Fruit fly (Drosophila melanogaster): ENCODE results near the gene CG31407.

CG31407 gene

DNA sequence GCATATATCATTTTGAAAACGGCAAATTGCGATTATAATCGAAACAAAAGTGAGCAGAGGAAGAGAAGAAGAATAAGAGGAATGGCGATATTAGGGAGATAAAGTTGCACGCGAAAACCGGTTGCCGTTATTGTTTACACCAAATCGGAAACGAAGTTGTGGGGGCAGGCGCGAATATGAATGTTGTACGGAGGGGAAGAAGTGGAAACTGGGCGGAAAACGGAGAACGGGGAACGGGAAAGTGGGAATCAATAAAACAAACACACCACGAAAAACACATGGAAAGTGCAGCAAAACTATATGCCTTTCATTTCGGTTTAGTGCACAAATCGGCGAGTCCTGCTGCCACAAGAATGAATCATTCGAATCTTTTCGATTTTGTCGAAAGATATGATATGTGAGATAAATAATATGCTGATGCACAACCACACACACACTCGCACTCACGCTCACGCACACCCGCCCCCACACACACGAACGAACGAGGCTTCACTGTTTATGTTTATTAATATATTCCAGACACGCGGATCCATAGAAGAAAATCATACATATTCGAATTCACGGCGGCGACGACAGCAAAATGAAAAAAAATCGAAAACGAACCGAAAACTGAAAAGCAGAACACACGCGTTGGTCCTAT is 17.2 kb upstream of the CG31407 start:
- TF ChIP-seq fd85E (GFP tag; optimal IDR thresholded peaks at IDR 0.05): no peak
- TF ChIP-seq CG11762 (GFP tag; optimal IDR thresholded peaks at IDR 0.05; ENCODE audit: insufficient read depth): no peak
- no peak for TF ChIP-seq CG15336 (GFP tag; IDR thresholded peaks at IDR 0.05)
- no peak for TF ChIP-seq svp (GFP tag)
- TF ChIP-seq CG8319 (GFP tag; optimal IDR thresholded peaks at IDR 0.05): no peak
- peak; percentile 11; the same call in 1 of the 3 replicates for TF ChIP-seq CG6163 (GFP tag; IDR thresholded peaks at IDR 0.05)
- peak; percentile 9 for TF ChIP-seq esn (GFP tag; optimal IDR thresholded peaks at IDR 0.05)
- TF ChIP-seq fkh (GFP tag; optimal IDR thresholded peaks at IDR 0.05): peak; percentile 22
- no peak for TF ChIP-seq CG16779 (tag; optimal IDR thresholded peaks at IDR 0.05)
- TF ChIP-seq pdm3 (GFP tag; optimal IDR thresholded peaks at IDR 0.05): no peak
- TF ChIP-seq Hr38 (GFP tag; optimal IDR thresholded peaks at IDR 0.05): no peak
- no peak for TF ChIP-seq net (GFP tag; optimal IDR thresholded peaks at IDR 0.05)
- no peak for TF ChIP-seq Ets21C (GFP tag; optimal IDR thresholded peaks at IDR 0.05)
- TF ChIP-seq Hr4 (GFP tag; optimal IDR thresholded peaks at IDR 0.05): no peak
- TF ChIP-seq CG10631 (GFP tag; optimal IDR thresholded peaks at IDR 0.05): no peak
- TF ChIP-seq CG1621 (tag; optimal IDR thresholded peaks at IDR 0.05): no peak
- TF ChIP-seq lz (GFP tag; optimal IDR thresholded peaks at IDR 0.05): no peak
- TF ChIP-seq CG6276 (GFP tag; optimal IDR thresholded peaks at IDR 0.05): no peak

DNA sequence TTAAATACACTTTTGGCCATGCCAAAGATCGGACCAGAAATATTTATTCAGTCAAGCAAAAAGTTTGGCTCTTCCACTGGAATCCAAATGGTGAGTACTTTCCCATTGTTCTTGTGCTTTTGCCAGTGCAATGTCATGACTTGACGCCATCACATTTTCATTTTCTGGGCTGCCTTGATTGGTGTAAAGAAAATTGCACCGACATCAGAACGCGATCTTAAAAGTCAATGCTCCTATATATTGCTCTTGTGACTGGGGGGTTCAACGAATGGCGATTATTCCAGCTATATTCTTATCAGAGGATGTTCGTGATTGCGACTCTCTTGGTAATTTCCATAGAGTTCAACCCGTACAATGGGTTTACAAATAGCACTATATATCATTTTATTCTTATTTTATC is 15.6 kb upstream of the CG31407 start:
- TF ChIP-seq svp (GFP tag) (peak; percentile 97), vri (GFP tag; optimal IDR thresholded peaks at IDR 0.05) (peak; percentile 59), CG6792 (GFP tag; optimal IDR thresholded peaks at IDR 0.05) (no peak), Eip93F (GFP tag; optimal IDR thresholded peaks at IDR 0.05) (peak; percentile 60)

DNA sequence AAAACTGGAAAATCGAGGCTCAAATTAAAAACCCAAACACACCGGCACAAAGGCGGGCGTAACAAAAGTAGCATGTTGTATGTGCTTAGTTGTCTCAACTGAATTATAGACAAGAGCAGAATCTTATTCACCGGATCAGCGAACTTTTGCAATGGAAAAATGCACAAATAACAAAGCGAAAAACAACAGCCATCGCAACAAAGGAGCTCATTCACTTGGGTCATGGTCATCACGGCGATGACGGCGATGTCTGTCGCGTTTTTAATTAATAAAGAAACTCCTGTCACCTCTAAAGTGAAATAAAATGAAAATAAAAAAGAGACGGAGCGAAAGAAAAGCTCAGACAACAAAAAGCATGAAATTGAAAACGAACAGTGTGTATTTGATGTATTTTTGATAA is 14.2 kb upstream of the CG31407 start:
- TF ChIP-seq svp (GFP tag) (peak; percentile 8), Hr38 (GFP tag; optimal IDR thresholded peaks at IDR 0.05) (no peak), CG3032 (tag; optimal IDR thresholded peaks at IDR 0.05) (no peak), Eip93F (GFP tag; optimal IDR thresholded peaks at IDR 0.05) (peak; percentile 27), Sox14 (GFP tag; optimal IDR thresholded peaks at IDR 0.05) (peak; percentile 66)

DNA sequence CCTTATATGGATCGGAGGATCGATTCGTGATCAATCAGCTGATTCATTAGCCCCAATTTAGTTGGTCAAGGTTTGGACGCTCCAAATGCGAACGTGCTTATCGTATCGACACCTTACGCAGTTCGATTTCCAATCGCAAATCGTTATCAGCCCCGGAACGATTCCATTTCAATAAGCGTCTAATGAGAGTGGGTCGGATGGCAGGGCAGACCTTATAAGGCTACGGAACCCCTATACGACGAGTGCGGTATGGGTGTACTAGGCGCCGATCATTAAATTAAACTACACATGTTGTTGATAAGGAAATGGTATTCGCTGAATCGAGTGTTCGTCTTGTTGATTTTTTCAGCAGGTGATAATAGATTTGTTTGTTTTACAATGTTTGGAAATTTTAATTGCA is 10.8 kb upstream of the CG31407 start:
- TF ChIP-seq fkh (GFP tag; optimal IDR thresholded peaks at IDR 0.05) (peak; percentile 14), Met (GFP tag; optimal IDR thresholded peaks at IDR 0.05) (no peak), Ets96B (tag; optimal IDR thresholded peaks at IDR 0.05) (no peak), CG6163 (GFP tag; IDR thresholded peaks at IDR 0.05) (no peak), eg (GFP tag; IDR thresholded peaks at IDR 0.05) (no peak), CG7368 (GFP tag; optimal IDR thresholded peaks at IDR 0.05) (no peak), CG10631 (GFP tag; optimal IDR thresholded peaks at IDR 0.05) (no peak), Sox102F (GFP tag; optimal IDR thresholded peaks at IDR 0.05) (no peak), Blimp-1 (GFP tag; optimal IDR thresholded peaks at IDR 0.05) (no peak), CG6792 (GFP tag; optimal IDR thresholded peaks at IDR 0.05) (no peak), Sox14 (GFP tag; optimal IDR thresholded peaks at IDR 0.05) (no peak), CG32006 (GFP tag; optimal IDR thresholded peaks at IDR 0.05) (no peak), OdsH (GFP tag; optimal IDR thresholded peaks at IDR 0.05) (no peak), svp (GFP tag) (peak; percentile 54), CG8319 (GFP tag; optimal IDR thresholded peaks at IDR 0.05) (no peak), spab (GFP tag; optimal IDR thresholded peaks at IDR 0.05) (no peak), Lpt (GFP tag; optimal IDR thresholded peaks at IDR 0.05) (no peak), acj6 (GFP tag; optimal IDR thresholded peaks at IDR 0.05) (no peak), Eip78C (GFP tag) (no peak), Eip93F (GFP tag; optimal IDR thresholded peaks at IDR 0.05) (peak; percentile 35), Hr4 (GFP tag; optimal IDR thresholded peaks at IDR 0.05) (no peak), Smox (GFP tag; optimal IDR thresholded peaks at IDR 0.05) (no peak), CG34406 (GFP tag; optimal IDR thresholded peaks at IDR 0.05) (no peak)

All from whole organism, prepupa.